Fruit fly (Drosophila melanogaster) whole organism, embryonic: ENCODE data around the gene CG16790.

Source experiments
- CG10209 ChIP-seq: fragments of 200-800 bp; sonication (Bioruptor generic); optimal IDR thresholded peaks from 3 replicates; lab custom pipeline; 2017; ENCODE audit warnings: missing biosample characterization, mild to moderate bottlenecking, missing genetic modification characterization, missing genetic modification reagents
- CG12155 ChIP-seq: fragments of 200-800 bp; sonication (Bioruptor generic); optimal IDR thresholded peaks from 3 replicates; lab custom pipeline; 2016; ENCODE audit warnings: missing biosample characterization, missing genetic modification characterization
- CG12236 ChIP-seq: fragments of 200-800 bp; sonication (Bioruptor generic); optimal IDR thresholded peaks from 2 replicates; lab custom pipeline; 2016; ENCODE audit warnings: missing biosample characterization, missing genetic modification characterization
- CG13424 ChIP-seq: fragments of 200-800 bp; sonication (Bioruptor generic); optimal IDR thresholded peaks from 2 replicates; lab custom pipeline; 2019; ENCODE audit warnings: missing biosample characterization, mild to moderate bottlenecking, missing genetic modification characterization, moderate library complexity
- CG14710 ChIP-seq: fragments of 200-800 bp; sonication (Bioruptor generic); optimal IDR thresholded peaks from 3 replicates; lab custom pipeline; 2019; ENCODE audit warnings: missing biosample characterization, mild to moderate bottlenecking, missing genetic modification characterization, moderate library complexity
- CG15269 ChIP-seq: fragments of 200-800 bp; sonication (Bioruptor generic); optimal IDR thresholded peaks from 2 replicates; lab custom pipeline; 2018; ENCODE audit warnings: missing biosample characterization, mild to moderate bottlenecking, missing genetic modification characterization, moderate library complexity
- CG15601 ChIP-seq: fragments of 200-800 bp; sonication (Bioruptor generic); optimal IDR thresholded peaks from 3 replicates; lab custom pipeline; 2019; ENCODE audit warnings: missing biosample characterization, mild to moderate bottlenecking, missing genetic modification characterization, moderate library complexity
- CG1832 ChIP-seq: fragments of 200-800 bp; sonication (Bioruptor generic); optimal IDR thresholded peaks from 2 replicates; lab custom pipeline; 2017; ENCODE audit warnings: missing biosample characterization, mild to moderate bottlenecking, missing genetic modification characterization, inconsistent platforms
- CG2202 ChIP-seq: fragments of 200-800 bp; sonication (Bioruptor generic); optimal IDR thresholded peaks from 2 replicates; lab custom pipeline; 2018; ENCODE audit warnings: missing biosample characterization, mild to moderate bottlenecking, missing genetic modification characterization
- CG30431 ChIP-seq: fragments of 200-800 bp; sonication (Bioruptor generic); optimal IDR thresholded peaks from 2 replicates; lab custom pipeline; 2017; ENCODE audit warnings: missing biosample characterization, missing genetic modification characterization
- CG31388 ChIP-seq: fragments of 200-800 bp; sonication (Bioruptor generic); optimal IDR thresholded peaks from 2 replicates; lab custom pipeline; 2016; ENCODE audit warnings: missing biosample characterization, missing genetic modification characterization
- CG31441 ChIP-seq: fragments of 200-800 bp; sonication (Bioruptor generic); IDR thresholded peaks from 2 replicates; pipeline ENCODE4 v1.3.6; 2022; ENCODE audit warnings: missing biosample characterization, missing genetic modification characterization
- CG33213 ChIP-seq: fragments of 200-800 bp; sonication (Bioruptor generic); optimal IDR thresholded peaks from 3 replicates; lab custom pipeline; 2016; ENCODE audit warnings: missing biosample characterization, missing genetic modification characterization
- CG6791 ChIP-seq: fragments of 200-800 bp; sonication (Bioruptor generic); IDR thresholded peaks from 3 replicates; pipeline ENCODE4 v1.3.6; 2022; ENCODE audit warnings: missing biosample characterization, missing genetic modification characterization; ENCODE audit not compliant: partially characterized antibody
- CG6813 ChIP-seq: fragments of 200-800 bp; sonication (Bioruptor generic); optimal IDR thresholded peaks from 2 replicates; lab custom pipeline; 2017; ENCODE audit warnings: missing biosample characterization, missing genetic modification characterization, mild to moderate bottlenecking, moderate library complexity, missing genetic modification reagents
- CG8290 ChIP-seq, 3 experiments: fragments of 200-800 bp; sonication (Bioruptor generic); optimal IDR thresholded peaks; 2 replicates each; lab custom pipeline; 2016 to 2019; ENCODE audit warnings: missing biosample characterization in 3 of 3, missing genetic modification characterization in 3 of 3, mild to moderate bottlenecking in 2 of 3, moderate library complexity in 1 of 3
- CG8478 ChIP-seq: fragments of >200 bp; optimal IDR thresholded peaks from 2 replicates; lab custom pipeline; 2018
- CG8765 ChIP-seq: fragments of 200-800 bp; sonication (Bioruptor generic); IDR thresholded peaks from 2 replicates; pipeline ENCODE4 v1.3.6; 2022; ENCODE audit warnings: missing biosample characterization, missing genetic modification characterization
- Chrac-16 ChIP-seq: fragments of 200-800 bp; sonication (Bioruptor generic); optimal IDR thresholded peaks from 3 replicates; lab custom pipeline; 2016; ENCODE audit warnings: missing biosample characterization, missing genetic modification characterization
- Dek ChIP-seq: fragments of 200-800 bp; sonication (Bioruptor generic); optimal IDR thresholded peaks from 3 replicates; lab custom pipeline; 2019; ENCODE audit warnings: missing biosample characterization, mild to moderate bottlenecking, missing genetic modification characterization, moderate library complexity
- Doc2 ChIP-seq: fragments of 200-800 bp; sonication (Bioruptor generic); IDR thresholded peaks from 2 replicates; pipeline ENCODE4 v1.3.6; 2022; ENCODE audit warnings: missing biosample characterization, missing genetic modification characterization
- Fer1 ChIP-seq: fragments of 200-800 bp; sonication (Bioruptor generic); optimal IDR thresholded peaks from 2 replicates; lab custom pipeline; 2017; ENCODE audit warnings: missing biosample characterization, mild to moderate bottlenecking, missing genetic modification characterization
- Fer3 ChIP-seq: fragments of 200-800 bp; sonication (Bioruptor generic); optimal IDR thresholded peaks from 2 replicates; lab custom pipeline; 2018; ENCODE audit warnings: missing biosample characterization, mild to moderate bottlenecking, missing genetic modification characterization, moderate library complexity
- GATAe ChIP-seq: fragments of 200-800 bp; sonication (Bioruptor generic); conservative IDR thresholded peaks from 2 replicates; pipeline ENCODE4 v1.3.6; 2022; ENCODE audit warnings: missing biosample characterization, missing genetic modification characterization
- Gug ChIP-seq: fragments of 200-800 bp; sonication (Bioruptor generic); IDR thresholded peaks from 4 replicates; pipeline ENCODE4 v1.3.6; 2022; ENCODE audit warnings: missing biosample characterization, missing genetic modification characterization
- HLH4C ChIP-seq: fragments of 200-800 bp; sonication (Bioruptor generic); IDR thresholded peaks from 3 replicates; pipeline ENCODE4 v1.3.6; 2022; ENCODE audit warnings: missing biosample characterization, missing genetic modification characterization; ENCODE audit not compliant: partially characterized antibody
- Hr39 ChIP-seq: fragments of >200 bp; optimal IDR thresholded peaks from 2 replicates; lab custom pipeline; 2017
- Lpt ChIP-seq: fragments of >200 bp; optimal IDR thresholded peaks from 2 replicates; lab custom pipeline; 2018; ENCODE audit warnings: missing biosample characterization, missing genetic modification characterization
- MBD-R2 ChIP-seq: fragments of 200-800 bp; sonication (Bioruptor generic); IDR thresholded peaks from 2 replicates; pipeline ENCODE4 v1.3.6; 2022; ENCODE audit warnings: missing biosample characterization, missing genetic modification characterization
- Mad ChIP-seq: fragments of 200-800 bp; sonication (Bioruptor generic); optimal IDR thresholded peaks from 2 replicates; lab custom pipeline; 2016; ENCODE audit warnings: missing biosample characterization, missing genetic modification characterization
- Meics ChIP-seq: fragments of 200-800 bp; sonication (Bioruptor generic); optimal IDR thresholded peaks from 2 replicates; lab custom pipeline; 2017; ENCODE audit warnings: missing biosample characterization, mild to moderate bottlenecking, missing genetic modification characterization
- PHDP ChIP-seq: fragments of 200-800 bp; sonication (Bioruptor generic); optimal IDR thresholded peaks from 3 replicates; lab custom pipeline; 2018; ENCODE audit warnings: missing biosample characterization, mild to moderate bottlenecking, missing genetic modification characterization, moderate library complexity
- Stat92E ChIP-seq, 3 experiments: fragments of >200 bp in 2 of 3; fragments of 200-800 bp in 1 of 3; sonication (Bioruptor generic) in 1 of 3; optimal IDR thresholded peaks; 2 replicates each; lab custom pipeline; 2017 to 2019; ENCODE audit warnings: missing biosample characterization in 3 of 3, missing genetic modification characterization in 3 of 3, mild to moderate bottlenecking in 1 of 3, moderate library complexity in 1 of 3
- Tbp ChIP-seq: fragments of >200 bp; optimal IDR thresholded peaks from 2 replicates; lab custom pipeline; 2018; ENCODE audit warnings: missing biosample characterization, missing genetic modification characterization
- abd-A ChIP-seq: fragments of 200-800 bp; sonication (Bioruptor generic); optimal IDR thresholded peaks from 3 replicates; lab custom pipeline; 2019; ENCODE audit warnings: missing biosample characterization, mild to moderate bottlenecking, missing genetic modification characterization, moderate library complexity
- al ChIP-seq: fragments of 200-800 bp; sonication (Bioruptor generic); IDR thresholded peaks from 2 replicates; pipeline ENCODE4 v1.3.6; 2022; ENCODE audit warnings: missing biosample characterization, missing genetic modification characterization
- bab2 ChIP-seq: fragments of 200-800 bp; sonication (Bioruptor generic); optimal IDR thresholded peaks from 2 replicates; lab custom pipeline; 2016; ENCODE audit warnings: missing biosample characterization, missing genetic modification characterization
- bcd ChIP-seq: fragments of 200-800 bp; sonication (Bioruptor generic); optimal IDR thresholded peaks from 2 replicates; lab custom pipeline; 2017; ENCODE audit warnings: missing biosample characterization, mild to moderate bottlenecking, missing genetic modification characterization
- bowl ChIP-seq: fragments of 200-800 bp; sonication (Bioruptor generic); IDR thresholded peaks from 2 replicates; pipeline ENCODE4 v1.3.6; 2022; ENCODE audit warnings: missing biosample characterization, missing genetic modification characterization
- dmrt99B ChIP-seq: fragments of 200-800 bp; sonication (Bioruptor generic); optimal IDR thresholded peaks from 2 replicates; lab custom pipeline; 2018; ENCODE audit warnings: missing biosample characterization, mild to moderate bottlenecking, missing genetic modification characterization, moderate library complexity
- gcm ChIP-seq: fragments of 200-800 bp; sonication (Bioruptor generic); optimal IDR thresholded peaks from 2 replicates; lab custom pipeline; 2019; ENCODE audit warnings: missing biosample characterization, mild to moderate bottlenecking, missing genetic modification characterization, moderate library complexity
- lov ChIP-seq, 2 experiments: fragments of 200-800 bp in 1 of 2; fragments of >200 bp in 1 of 2; sonication (Bioruptor generic) in 1 of 2; IDR thresholded peaks in 1 of 2; optimal IDR thresholded peaks in 1 of 2; 2 replicates in 1 of 2; 3 replicates in 1 of 2; pipeline versions ENCODE4 v1.3.6 to Lab custom; 2017 to 2022; ENCODE audit warnings: missing biosample characterization in 1 of 2, missing genetic modification characterization in 1 of 2
- oc ChIP-seq: fragments of 200-800 bp; sonication (Bioruptor generic); optimal IDR thresholded peaks from 2 replicates; lab custom pipeline; 2018; ENCODE audit warnings: missing biosample characterization, mild to moderate bottlenecking, missing genetic modification characterization, moderate library complexity
- org-1 ChIP-seq: fragments of 200-800 bp; sonication (Bioruptor generic); optimal IDR thresholded peaks from 2 replicates; lab custom pipeline; 2017; ENCODE audit warnings: missing biosample characterization, missing genetic modification characterization
- row ChIP-seq: fragments of 200-800 bp; sonication (Bioruptor generic); IDR thresholded peaks from 3 replicates; pipeline ENCODE4 v1.3.6; 2022; ENCODE audit warnings: missing biosample characterization, missing genetic modification characterization
- sqz ChIP-seq: fragments of 200-800 bp; sonication (Bioruptor generic); optimal IDR thresholded peaks from 3 replicates; lab custom pipeline; 2018; ENCODE audit warnings: missing biosample characterization, mild to moderate bottlenecking, missing genetic modification characterization
- tin ChIP-seq: fragments of 200-800 bp; sonication (Bioruptor generic); optimal IDR thresholded peaks from 3 replicates; lab custom pipeline; 2016; ENCODE audit warnings: missing biosample characterization, missing genetic modification characterization
- trem ChIP-seq: fragments of 200-800 bp; optimal IDR thresholded peaks from 3 replicates; lab custom pipeline; 2019; ENCODE audit warnings: missing biosample characterization, mild to moderate bottlenecking, missing genetic modification characterization, moderate library complexity
- twi ChIP-seq: fragments of 200-800 bp; optimal IDR thresholded peaks from 2 replicates; lab custom pipeline; 2019; ENCODE audit warnings: missing biosample characterization, mild to moderate bottlenecking, missing genetic modification characterization, moderate library complexity

The CG16790 gene

DNA sequence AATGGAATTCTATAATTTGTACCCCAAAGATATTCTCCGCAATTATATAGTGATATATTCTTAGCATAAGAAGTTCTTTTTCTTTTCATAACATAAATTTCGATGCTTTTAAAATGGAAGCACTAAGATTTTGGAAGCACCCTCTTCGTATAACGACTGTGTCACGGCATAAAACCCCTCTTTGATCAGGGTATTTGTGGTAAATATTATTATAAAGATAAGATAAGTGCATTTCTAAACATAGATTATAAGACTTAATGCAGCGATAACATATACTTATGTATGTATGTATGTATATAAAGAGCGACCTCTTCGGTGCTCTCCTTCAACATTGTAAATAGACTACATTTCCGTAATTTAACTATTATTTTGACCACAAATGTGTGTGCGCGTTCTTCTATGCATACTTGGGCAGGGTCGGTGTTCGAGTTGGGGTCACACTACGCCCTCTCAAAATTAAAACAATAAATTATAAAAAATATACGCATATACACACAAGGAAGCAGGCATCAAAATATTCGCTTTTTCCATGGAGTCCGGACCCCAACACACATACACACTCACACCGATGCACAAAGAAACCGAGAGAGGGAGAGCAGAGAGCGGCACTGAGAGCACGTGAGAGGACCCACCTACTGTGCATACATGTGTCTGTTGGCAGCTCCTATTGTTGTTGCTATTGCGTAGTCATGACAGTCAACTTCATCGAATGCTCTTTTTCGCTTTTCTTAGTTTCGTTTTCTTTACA lies 19.6 kb downstream of the CG16790 start (continued):
- TF ChIP-seq CG14710: peak; percentile 14
- TF ChIP-seq CG6813: no peak
- TF ChIP-seq Fer1 (GFP tag; lab: Kevin White, UChicago): peak; percentile 26
- peak; percentile 44 for TF ChIP-seq Tbp (GFP tag; lab: Kevin White, UChicago)
- TF ChIP-seq bab2: no peak
- TF ChIP-seq Fer3 (tag; lab: Kevin White, UChicago): no peak
- peak; percentile 22 for TF ChIP-seq CG2202 (tag; lab: Kevin White, UChicago)
- no peak for TF ChIP-seq Gug (GFP tag; lab: Robert Waterston, UW)
- TF ChIP-seq Hr39 (lab: Kevin White, UChicago): no peak
- TF ChIP-seq CG31388 (GFP tag; lab: Kevin White, UChicago): no peak
- TF ChIP-seq row (GFP tag; lab: Robert Waterston, UW): no peak
- TF ChIP-seq bcd (GFP tag; lab: Kevin White, UChicago): no peak
- no peak for TF ChIP-seq lov (optimal IDR thresholded peaks at IDR 0.05; lab: Kevin White, UChicago)
- TF ChIP-seq lov (GFP tag; IDR thresholded peaks at IDR 0.05; lab: Robert Waterston, UW): no peak
- TF ChIP-seq MBD-R2 (GFP tag; lab: Robert Waterston, UW): no peak
- TF ChIP-seq GATAe: no peak
- TF ChIP-seq Mad (GFP tag; lab: Kevin White, UChicago): no peak
- no peak for TF ChIP-seq tin (GFP tag; lab: Kevin White, UChicago)
- no peak for TF ChIP-seq Doc2 (GFP tag; lab: Robert Waterston, UW)
- no peak for TF ChIP-seq CG8290 (GFP tag; optimal IDR thresholded peaks at IDR 0.05; lab: Kevin White, UChicago)
- TF ChIP-seq CG8290 (tag; optimal IDR thresholded peaks at IDR 0.05; lab: Kevin White, UChicago): peak in 1 of 2 experiments; percentile 12
- TF ChIP-seq twi (tag; lab: Kevin White, UChicago): peak; percentile 22
- peak; percentile 31 for TF ChIP-seq CG13424 (tag; lab: Kevin White, UChicago)
- no peak for TF ChIP-seq gcm (GFP tag; lab: Kevin White, UChicago)
- TF ChIP-seq oc (tag; lab: Kevin White, UChicago): peak; percentile 50
- no peak for TF ChIP-seq CG30431 (GFP tag; lab: Kevin White, UChicago)
- no peak for TF ChIP-seq CG12236 (GFP tag; lab: Kevin White, UChicago)
- TF ChIP-seq Meics (GFP tag; lab: Kevin White, UChicago): no peak
- no peak for TF ChIP-seq CG10209
- no peak for TF ChIP-seq org-1 (GFP tag; lab: Kevin White, UChicago)
- peak; percentile 7 for TF ChIP-seq trem
- TF ChIP-seq HLH4C: no peak
- no peak for TF ChIP-seq al (GFP tag; lab: Robert Waterston, UW)
- TF ChIP-seq CG8478 (lab: Kevin White, UChicago): no peak
- TF ChIP-seq sqz (GFP tag; lab: Kevin White, UChicago): no peak
- no peak for TF ChIP-seq Chrac-16 (GFP tag; lab: Kevin White, UChicago)
- TF ChIP-seq abd-A (tag; lab: Kevin White, UChicago): no peak
- TF ChIP-seq CG1832 (GFP tag; lab: Kevin White, UChicago): no peak
- TF ChIP-seq CG12155 (GFP tag; lab: Kevin White, UChicago): no peak
- TF ChIP-seq CG6791 (GFP tag; lab: Robert Waterston, UW): no peak
- no peak for TF ChIP-seq CG8765 (GFP tag; lab: Robert Waterston, UW)
- peak; percentile 27 for TF ChIP-seq CG15269 (tag; lab: Kevin White, UChicago)
- TF ChIP-seq CG31441 (GFP tag; lab: Robert Waterston, UW): no peak
- TF ChIP-seq dmrt99B: peak; percentile 1
- no peak for TF ChIP-seq bowl (GFP tag; lab: Robert Waterston, UW)
- no peak for TF ChIP-seq Stat92E (GFP tag; optimal IDR thresholded peaks at IDR 0.05; lab: Kevin White, UChicago)
- peak; percentile 1 for TF ChIP-seq PHDP
- TF ChIP-seq Lpt (GFP tag; lab: Kevin White, UChicago): no peak
- no peak for TF ChIP-seq CG33213 (GFP tag; lab: Kevin White, UChicago)
- peak; percentile 52 for TF ChIP-seq CG15601
- TF ChIP-seq Dek (tag; lab: Kevin White, UChicago): no peak
